Worm (Caenorhabditis elegans): ENCODE data around the gene spon-1.
"Not testable (repeated sequence)": the region's sequence is repeated elsewhere in the genome, so short reads cannot be mapped to it uniquely, and the experiment has no call there.

The spon-1 gene

DNA sequence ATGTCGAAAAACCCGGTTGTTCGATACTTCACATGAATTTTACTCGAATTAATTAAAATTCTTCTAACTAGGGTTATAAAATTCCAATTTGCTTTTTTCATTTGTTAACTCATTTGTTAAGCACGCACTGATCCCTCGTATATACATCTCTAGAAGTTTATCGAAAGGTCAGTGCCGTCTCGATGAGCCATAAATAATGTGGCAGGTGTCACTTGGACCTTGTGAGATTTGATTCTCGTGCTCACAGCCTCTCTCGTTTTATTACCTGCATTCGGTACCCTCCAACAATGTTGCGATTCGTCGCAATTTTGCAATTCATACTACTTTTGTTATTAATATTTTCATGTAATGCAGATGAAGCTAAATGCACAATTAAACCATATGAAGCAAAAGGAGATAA is at the start of gene spon-1:
TSS of gene spon-1 (plus strand) at position 208 of the 400 bp plus-strand sequence.
- no peak for TF ChIP-seq unc-62 (GFP tag; optimal IDR thresholded peaks at IDR 0.05)

DNA sequence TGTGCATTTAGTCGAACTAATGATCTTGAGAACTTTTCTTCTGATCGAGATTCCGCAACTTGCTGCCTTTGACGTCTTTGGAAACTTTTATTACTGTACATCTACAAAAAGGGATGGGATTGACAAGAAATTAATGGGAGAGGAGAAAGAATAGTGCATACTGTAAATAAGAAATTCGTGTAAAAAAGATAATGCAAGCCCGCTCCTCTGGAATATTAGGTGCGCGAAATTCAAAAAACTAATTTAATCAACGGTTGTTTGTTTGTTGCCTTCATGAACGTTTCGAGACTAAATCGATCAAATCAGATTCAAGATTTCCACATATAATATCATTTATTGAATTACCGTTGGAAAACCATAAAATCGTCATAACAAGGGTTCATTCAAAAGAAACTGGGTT is 46.5 kb upstream of the spon-1 start, which contains the start of gene him-14:
TSS of gene him-14 (minus strand) at position 101 of the 400 bp plus-strand sequence.
- TF ChIP-seq unc-62 (GFP tag; optimal IDR thresholded peaks at IDR 0.05): no peak

- no peak for TF ChIP-seq unc-62 (GFP tag; optimal IDR thresholded peaks at IDR 0.05)
These were observed 45.9 kb upstream of the spon-1 start for ce11 chrII:7070434-7070833.

DNA sequence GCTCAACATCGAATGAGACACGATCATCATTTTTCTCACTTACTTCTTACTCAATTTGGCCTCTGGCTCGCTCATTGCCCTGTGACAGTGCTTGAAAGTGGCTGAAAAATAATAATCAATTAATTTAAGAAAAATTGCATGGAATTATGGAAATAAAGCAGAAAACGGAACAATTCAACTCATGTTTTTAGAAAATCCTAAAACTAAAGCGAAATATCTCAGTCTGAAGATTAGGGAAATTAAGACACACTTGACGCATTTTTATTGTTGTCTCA is 44.1 kb upstream of the spon-1 start, which contains the start of gene kars-1:
TSS of gene kars-1 (minus strand) at position 101 of the 275 bp plus-strand sequence.
- TF ChIP-seq unc-62 (GFP tag; optimal IDR thresholded peaks at IDR 0.05): no peak

ce11 chrII:7072590-7073536 is 43.5 kb upstream of the spon-1 start:
- TF ChIP-seq unc-62 (GFP tag; optimal IDR thresholded peaks at IDR 0.05): no peak

DNA sequence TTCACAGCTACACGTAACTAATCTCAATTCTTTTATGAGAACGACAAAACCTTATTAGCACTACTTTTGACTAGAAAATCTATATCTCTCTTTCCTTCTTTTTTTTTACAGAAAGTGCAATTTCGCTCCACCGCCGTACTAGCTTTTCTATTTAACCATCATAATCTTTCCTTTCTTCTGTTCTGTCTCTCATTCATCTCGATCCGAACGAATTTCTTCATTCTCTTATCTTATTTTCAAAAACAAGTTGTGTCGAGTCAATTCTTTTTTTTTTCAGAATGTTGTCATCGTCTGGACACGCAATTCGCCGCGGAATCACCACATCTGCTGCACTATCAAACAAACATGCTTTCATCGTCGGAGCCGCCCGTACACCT is 42.8 kb upstream of the spon-1 start, which contains the start of gene kat-1:
TSS of gene kat-1 (plus strand) at position 278 of the 377 bp plus-strand sequence.
- no peak for TF ChIP-seq unc-62 (GFP tag; optimal IDR thresholded peaks at IDR 0.05)

DNA sequence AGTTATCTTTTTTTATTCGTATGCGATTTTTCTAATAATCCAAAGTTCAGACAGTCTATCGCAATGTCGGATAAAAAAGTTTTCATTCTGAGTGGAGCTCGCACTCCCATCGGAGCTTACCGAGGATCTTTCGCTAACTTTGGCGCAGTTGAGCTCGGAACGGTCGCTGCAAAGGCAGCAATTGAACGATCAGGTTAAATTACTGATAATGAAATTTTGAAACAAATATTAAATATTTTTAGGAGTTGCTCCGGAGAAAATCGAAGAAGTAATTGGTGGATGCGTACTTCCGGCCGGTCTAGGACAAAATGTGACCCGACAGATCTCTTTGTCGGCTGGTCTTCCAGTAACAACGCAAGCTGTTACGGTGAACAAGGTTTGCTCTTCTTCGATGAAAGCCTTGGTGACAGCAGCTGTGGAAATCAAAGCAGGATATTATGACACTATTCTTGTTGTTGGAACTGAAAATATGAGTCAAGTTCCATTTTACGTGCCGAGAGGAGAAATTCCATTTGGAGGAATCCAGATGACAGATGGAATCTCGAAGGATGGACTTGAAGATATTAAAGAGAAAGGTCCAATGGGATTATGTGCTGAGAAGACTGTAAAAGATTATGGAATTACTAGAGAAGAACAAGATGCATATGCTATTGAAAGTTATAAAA is 40.7 kb upstream of the spon-1 start, which contains the start of gene T02G5.7:
TSS of gene T02G5.7 (plus strand) at position 51 of the 665 bp plus-strand sequence.
- TF ChIP-seq unc-62 (GFP tag; optimal IDR thresholded peaks at IDR 0.05): no peak

DNA sequence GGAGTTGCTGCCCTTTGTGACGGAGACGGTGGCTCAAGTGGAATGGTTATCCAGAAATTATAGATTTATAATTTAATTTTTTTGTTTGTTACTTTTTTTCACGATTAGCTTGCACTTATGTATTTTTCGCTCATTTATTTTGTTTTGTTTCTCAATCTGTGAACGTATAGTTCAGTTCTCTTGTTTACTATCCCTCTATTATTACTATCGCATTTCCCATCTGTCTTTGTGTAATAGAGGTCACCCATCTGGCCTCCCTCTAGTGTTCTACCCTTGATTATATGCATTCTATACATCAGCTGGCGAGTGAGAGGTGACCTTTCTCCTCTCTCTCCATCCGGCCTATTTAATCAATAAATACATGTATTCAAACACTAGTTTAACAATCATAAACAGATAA is 32.3 kb upstream of the spon-1 start, which contains the start of the genes T02G5.14 and T02G5.15:
TSS of gene T02G5.14 (plus strand) at position 301 of the 400 bp plus-strand sequence.
TSS of gene T02G5.15 (plus strand) at position 301 of the 400 bp plus-strand sequence.
- not testable (repeated sequence) for TF ChIP-seq unc-62 (GFP tag; optimal IDR thresholded peaks at IDR 0.05)

- TF ChIP-seq unc-62 (GFP tag; optimal IDR thresholded peaks at IDR 0.05): no peak
These were observed 26.3 kb upstream of the spon-1 start for ce11 chrII:7090085-7090484.

- TF ChIP-seq unc-62 (GFP tag; optimal IDR thresholded peaks at IDR 0.05): no peak
These were observed 25.5 kb upstream of the spon-1 start for ce11 chrII:7090852-7091251.

- no peak for TF ChIP-seq unc-62 (GFP tag; optimal IDR thresholded peaks at IDR 0.05)
These were observed 23.0 kb upstream of the spon-1 start, which contains the start of gene T02G5.3 for ce11 chrII:7093339-7093821. Gene T02G5.3 (plus strand): TSS chrII:7093389.

DNA sequence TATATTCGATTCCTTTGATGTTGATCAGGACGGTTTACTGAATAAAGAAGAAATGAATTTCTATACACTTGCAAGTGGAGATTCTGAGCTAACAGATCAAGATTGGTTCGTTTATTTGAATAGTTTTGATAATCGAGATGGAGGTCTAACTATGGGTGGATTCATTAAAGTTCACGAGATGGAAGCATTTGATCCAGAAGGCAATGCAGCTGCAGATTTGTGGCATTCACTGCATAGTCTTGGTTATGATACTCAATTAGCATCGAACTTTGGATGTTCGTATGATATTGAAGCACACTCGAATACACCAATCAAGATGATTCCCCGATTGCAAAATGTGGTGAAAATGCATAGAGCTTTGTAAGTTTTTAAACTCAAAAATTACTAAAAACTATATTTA is 20.4 kb upstream of the spon-1 start:
- TF ChIP-seq unc-62 (GFP tag; optimal IDR thresholded peaks at IDR 0.05): no peak

DNA sequence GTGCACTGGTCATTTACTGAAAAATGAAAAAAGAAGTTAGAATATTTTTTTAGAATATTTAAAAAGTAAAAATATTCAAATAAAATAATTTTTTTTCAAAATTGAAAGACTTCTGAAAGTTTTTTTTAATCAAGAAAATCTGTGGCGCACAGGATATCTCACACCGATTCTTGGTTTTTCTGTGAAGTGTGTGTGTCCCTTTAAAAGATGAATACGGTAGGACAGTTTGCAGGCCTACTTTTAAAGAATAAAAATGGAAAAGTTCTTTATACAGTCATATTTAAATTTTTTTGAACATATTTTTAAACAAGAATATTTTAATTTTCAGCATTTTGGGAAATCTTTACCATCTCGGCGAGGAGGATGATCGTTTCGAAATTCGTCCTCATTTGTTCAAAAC is 17.8 kb upstream of the spon-1 start, which contains the start of gene mct-5:
TSS of gene mct-5 (minus strand) at position 16 of the 400 bp plus-strand sequence.
- no peak for TF ChIP-seq unc-62 (GFP tag; optimal IDR thresholded peaks at IDR 0.05)

- TF ChIP-seq unc-62 (GFP tag; optimal IDR thresholded peaks at IDR 0.05): no peak
These were observed 17.1 kb upstream of the spon-1 start for ce11 chrII:7099231-7099630.

DNA sequence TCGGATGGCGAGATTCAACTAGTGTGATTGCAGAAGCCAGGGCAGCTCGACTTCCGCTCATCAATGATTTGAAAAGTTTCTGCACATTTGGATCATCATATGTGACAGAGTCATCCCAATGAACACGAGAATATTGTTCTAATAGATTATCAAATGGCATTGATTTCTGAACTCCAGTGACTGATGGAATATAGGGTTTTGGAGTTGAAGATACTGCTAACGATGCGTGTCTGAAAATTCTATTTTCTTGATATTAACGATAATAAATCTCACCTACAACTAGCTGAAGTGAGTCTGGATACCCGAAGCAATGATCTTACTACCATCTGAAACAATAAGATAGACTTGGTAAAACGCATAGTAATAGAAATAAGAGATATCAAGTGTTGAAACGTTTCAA is 15.5 kb upstream of the spon-1 start, which contains the start of gene mmaa-1:
TSS of gene mmaa-1 (minus strand) at position 328 of the 400 bp plus-strand sequence.
- TF ChIP-seq unc-62 (GFP tag; optimal IDR thresholded peaks at IDR 0.05): no peak

DNA sequence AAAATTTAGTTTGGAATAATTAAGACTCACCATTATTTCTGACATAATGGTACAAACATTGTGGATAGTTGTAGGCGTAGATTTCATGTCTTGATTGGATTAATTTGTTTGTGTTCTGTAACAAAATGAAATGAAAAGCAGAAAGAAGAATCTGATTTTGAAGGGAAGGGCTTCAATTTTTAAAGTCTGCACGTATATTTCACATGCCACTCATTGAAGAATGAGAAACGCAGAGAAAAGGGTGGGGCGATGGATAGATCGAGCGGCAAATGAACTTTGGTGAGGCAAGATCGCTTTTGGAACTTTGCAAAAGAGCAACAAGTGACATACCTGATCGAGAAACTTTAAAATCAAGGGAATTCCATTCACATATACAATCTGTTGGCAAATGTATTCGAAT is 14.1 kb upstream of the spon-1 start:
- TF ChIP-seq unc-62 (GFP tag; optimal IDR thresholded peaks at IDR 0.05): no peak
